Fruit fly (Drosophila melanogaster): Measurements from ENCODE around the gene Reck.

The Reck gene

DNA sequence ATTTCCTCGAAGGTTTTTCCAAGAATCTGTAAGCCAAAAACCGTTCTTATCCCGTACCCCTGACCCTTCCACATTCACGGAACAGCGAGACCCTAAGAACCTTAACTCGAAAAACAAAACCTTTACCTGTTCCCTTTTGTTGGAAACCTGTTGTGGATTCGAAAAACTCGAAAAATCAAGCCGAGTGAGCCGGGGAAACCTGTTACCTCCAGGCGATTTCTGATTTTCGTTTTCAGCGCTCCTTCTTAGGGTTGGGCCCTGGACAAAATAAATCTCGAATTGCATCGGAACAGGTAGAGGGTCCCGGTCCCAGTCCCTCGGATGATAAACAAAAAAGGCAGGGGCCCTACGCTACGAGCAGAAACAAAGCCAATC is 40.6 kb downstream of the Reck start:
- TF ChIP-seq CG15336 (GFP tag; IDR thresholded peaks at IDR 0.05) (no peak), Ets21C (GFP tag; optimal IDR thresholded peaks at IDR 0.05) (no peak), esn (GFP tag; optimal IDR thresholded peaks at IDR 0.05) (no peak), vri (GFP tag; optimal IDR thresholded peaks at IDR 0.05) (no peak), CG10669 (GFP tag; optimal IDR thresholded peaks at IDR 0.05) (no peak), CG6163 (GFP tag; IDR thresholded peaks at IDR 0.05) (peak; percentile 48; the same call in 1 of the 3 replicates), CG32006 (GFP tag; optimal IDR thresholded peaks at IDR 0.05) (no peak), acj6 (GFP tag; optimal IDR thresholded peaks at IDR 0.05) (no peak), CG10631 (GFP tag; optimal IDR thresholded peaks at IDR 0.05) (peak; percentile 0), spab (GFP tag; optimal IDR thresholded peaks at IDR 0.05) (no peak), OdsH (GFP tag; optimal IDR thresholded peaks at IDR 0.05) (no peak), Sox14 (GFP tag; optimal IDR thresholded peaks at IDR 0.05) (no peak), Met (GFP tag; optimal IDR thresholded peaks at IDR 0.05) (no peak), lz (GFP tag; optimal IDR thresholded peaks at IDR 0.05) (no peak), Hr4 (GFP tag; optimal IDR thresholded peaks at IDR 0.05) (no peak), CG11294 (GFP tag; IDR thresholded peaks at IDR 0.05) (no peak), CG8119 (GFP tag; IDR thresholded peaks at IDR 0.05) (no peak), CG7368 (GFP tag; optimal IDR thresholded peaks at IDR 0.05) (no peak), CG8319 (GFP tag; optimal IDR thresholded peaks at IDR 0.05) (no peak), salr (GFP tag; optimal IDR thresholded peaks at IDR 0.05) (no peak), fd59A (GFP tag; optimal IDR thresholded peaks at IDR 0.05) (no peak), eg (GFP tag; IDR thresholded peaks at IDR 0.05) (no peak), CG6808 (GFP tag; optimal IDR thresholded peaks at IDR 0.05) (no peak), Hr39 (GFP tag; optimal IDR thresholded peaks at IDR 0.05) (no peak), pdm3 (GFP tag; optimal IDR thresholded peaks at IDR 0.05) (no peak), CG6854 (GFP tag; optimal IDR thresholded peaks at IDR 0.05) (no peak), Eip75B (GFP tag; optimal IDR thresholded peaks at IDR 0.05) (no peak), net (GFP tag; optimal IDR thresholded peaks at IDR 0.05) (no peak), CG34406 (GFP tag; optimal IDR thresholded peaks at IDR 0.05) (no peak), cyc (GFP tag; optimal IDR thresholded peaks at IDR 0.05) (no peak), Sox102F (GFP tag; optimal IDR thresholded peaks at IDR 0.05) (peak; percentile 10), CG31627 (GFP tag; optimal IDR thresholded peaks at IDR 0.05) (no peak), CG6792 (GFP tag; optimal IDR thresholded peaks at IDR 0.05) (no peak), CG3919 (GFP tag; optimal IDR thresholded peaks at IDR 0.05) (peak; percentile 11), Blimp-1 (GFP tag; optimal IDR thresholded peaks at IDR 0.05) (peak; percentile 77), ss (GFP tag; optimal IDR thresholded peaks at IDR 0.05) (peak in 1 of 2 experiments; percentile 4), CG4318 (GFP tag; optimal IDR thresholded peaks at IDR 0.05) (no peak), CG8632 (GFP tag; optimal IDR thresholded peaks at IDR 0.05) (no peak), CG6276 (GFP tag; optimal IDR thresholded peaks at IDR 0.05) (no peak), CG11902 (GFP tag; optimal IDR thresholded peaks at IDR 0.05) (no peak), CG9139 (GFP tag; optimal IDR thresholded peaks at IDR 0.05) (no peak), svp (GFP tag) (peak; percentile 45), Eip78C (GFP tag) (peak; percentile 65), fkh (GFP tag; optimal IDR thresholded peaks at IDR 0.05) (no peak), Ets96B (tag; optimal IDR thresholded peaks at IDR 0.05) (no peak), achi (GFP tag; optimal IDR thresholded peaks at IDR 0.05) (no peak), Smox (GFP tag; optimal IDR thresholded peaks at IDR 0.05) (no peak), Eip93F (GFP tag; optimal IDR thresholded peaks at IDR 0.05) (peak; percentile 47), Gug (GFP tag; IDR thresholded peaks at IDR 0.05) (no peak), fd85E (GFP tag; optimal IDR thresholded peaks at IDR 0.05) (no peak), dsx (GFP tag; optimal IDR thresholded peaks at IDR 0.05; ENCODE audit: poor library complexity, severe bottlenecking) (peak; percentile 3), dac (GFP tag; optimal IDR thresholded peaks at IDR 0.05) (no peak), topi (GFP tag; optimal IDR thresholded peaks at IDR 0.05) (no peak)

All from whole organism, prepupa.